Fruit fly (Drosophila melanogaster) whole organism, embryonic: ENCODE measurements around the gene Cnot4.

Experiments used
- Abd-B ChIP-seq: fragments of 200-800 bp; sonication (Bioruptor generic); optimal IDR thresholded peaks from 2 replicates; lab custom pipeline; 2018; ENCODE audit warnings: missing biosample characterization, mild to moderate bottlenecking, missing genetic modification characterization, moderate library complexity
- CG12104 ChIP-seq: fragments of 200-800 bp; sonication (Bioruptor generic); optimal IDR thresholded peaks from 3 replicates; lab custom pipeline; 2016; ENCODE audit warnings: missing biosample characterization, missing genetic modification characterization
- CG12299 ChIP-seq: fragments of 200-800 bp; sonication (Bioruptor generic); optimal IDR thresholded peaks from 2 replicates; lab custom pipeline; 2018; ENCODE audit warnings: missing biosample characterization, mild to moderate bottlenecking, missing genetic modification characterization
- CG13123 ChIP-seq: fragments of 200-800 bp; sonication (Bioruptor generic); optimal IDR thresholded peaks from 2 replicates; lab custom pipeline; 2016; ENCODE audit warnings: missing biosample characterization, missing genetic modification characterization
- CG1602 ChIP-seq: fragments of 200-800 bp; sonication (Bioruptor generic); optimal IDR thresholded peaks from 3 replicates; lab custom pipeline; 2016; ENCODE audit warnings: missing biosample characterization, missing genetic modification characterization
- CG1792 ChIP-seq: fragments of 200-800 bp; sonication (Bioruptor generic); optimal IDR thresholded peaks from 2 replicates; lab custom pipeline; 2016; ENCODE audit warnings: missing biosample characterization, missing genetic modification characterization
- CG31365 ChIP-seq: fragments of 200-800 bp; sonication (Bioruptor generic); optimal IDR thresholded peaks from 2 replicates; lab custom pipeline; 2018; ENCODE audit warnings: missing biosample characterization, mild to moderate bottlenecking, missing genetic modification characterization
- CG32532 ChIP-seq: fragments of 200-800 bp; sonication (Bioruptor generic); IDR thresholded peaks from 2 replicates; pipeline ENCODE4 v1.3.6; 2022; ENCODE audit warnings: missing biosample characterization, missing genetic modification characterization
- CG4404 ChIP-seq: fragments of 200-800 bp; sonication (Bioruptor generic); IDR thresholded peaks from 2 replicates; pipeline ENCODE4 v1.3.6; 2022; ENCODE audit warnings: missing biosample characterization, missing genetic modification characterization
- CG4424 ChIP-seq: fragments of 200-800 bp; sonication (Bioruptor generic); optimal IDR thresholded peaks from 3 replicates; lab custom pipeline; 2016; ENCODE audit warnings: missing biosample characterization, missing genetic modification characterization
- CG4617 ChIP-seq: fragments of 200-800 bp; sonication (Bioruptor generic); optimal IDR thresholded peaks from 3 replicates; lab custom pipeline; 2016; ENCODE audit warnings: missing biosample characterization, missing genetic modification characterization, borderline replicate concordance
- CG4730 ChIP-seq: fragments of 200-800 bp; sonication (Bioruptor generic); IDR thresholded peaks from 2 replicates; pipeline ENCODE4 v1.3.6; 2022; ENCODE audit warnings: missing biosample characterization, missing genetic modification characterization
- CG5180 ChIP-seq: fragments of 200-800 bp; sonication (Bioruptor generic); optimal IDR thresholded peaks from 3 replicates; lab custom pipeline; 2017; ENCODE audit warnings: missing biosample characterization, missing genetic modification characterization, mild to moderate bottlenecking, moderate library complexity, missing genetic modification reagents
- CG6791 ChIP-seq: fragments of 200-800 bp; sonication (Bioruptor generic); IDR thresholded peaks from 3 replicates; pipeline ENCODE4 v1.3.6; 2022; ENCODE audit warnings: missing biosample characterization, missing genetic modification characterization; ENCODE audit not compliant: partially characterized antibody
- CG6813 ChIP-seq: fragments of 200-800 bp; sonication (Bioruptor generic); optimal IDR thresholded peaks from 2 replicates; lab custom pipeline; 2017; ENCODE audit warnings: missing biosample characterization, missing genetic modification characterization, mild to moderate bottlenecking, moderate library complexity, missing genetic modification reagents
- CG7786 ChIP-seq: fragments of 200-800 bp; sonication (Bioruptor generic); optimal IDR thresholded peaks from 2 replicates; lab custom pipeline; 2016; ENCODE audit warnings: missing biosample characterization, missing genetic modification characterization
- CG8765 ChIP-seq: fragments of 200-800 bp; sonication (Bioruptor generic); IDR thresholded peaks from 2 replicates; pipeline ENCODE4 v1.3.6; 2022; ENCODE audit warnings: missing biosample characterization, missing genetic modification characterization
- Chrac-16 ChIP-seq: fragments of 200-800 bp; sonication (Bioruptor generic); optimal IDR thresholded peaks from 3 replicates; lab custom pipeline; 2016; ENCODE audit warnings: missing biosample characterization, missing genetic modification characterization
- CrebB ChIP-seq: fragments of 200-800 bp; sonication (Bioruptor generic); optimal IDR thresholded peaks from 3 replicates; lab custom pipeline; 2018; ENCODE audit warnings: missing biosample characterization, mild to moderate bottlenecking, missing genetic modification characterization
- Dbx ChIP-seq: fragments of 200-800 bp; sonication (Bioruptor generic); IDR thresholded peaks from 3 replicates; pipeline ENCODE4 v1.3.6; 2022; ENCODE audit warnings: missing biosample characterization, missing genetic modification characterization
- Dip2 ChIP-seq: fragments of 200-800 bp; sonication (Bioruptor generic); IDR thresholded peaks from 2 replicates; pipeline ENCODE4 v1.3.6; 2022; ENCODE audit warnings: missing biosample characterization, missing genetic modification characterization
- HmgD ChIP-seq: fragments of 200-800 bp; sonication (Bioruptor generic); optimal IDR thresholded peaks from 3 replicates; lab custom pipeline; 2016; ENCODE audit warnings: missing biosample characterization, missing genetic modification characterization
- Lim3 ChIP-seq: fragments of 200-800 bp; sonication (Bioruptor generic); IDR thresholded peaks from 2 replicates; pipeline ENCODE4 v1.3.6; 2022; ENCODE audit warnings: missing biosample characterization, missing genetic modification characterization
- Mad ChIP-seq: fragments of 200-800 bp; sonication (Bioruptor generic); optimal IDR thresholded peaks from 2 replicates; lab custom pipeline; 2016; ENCODE audit warnings: missing biosample characterization, missing genetic modification characterization
- Max ChIP-seq: fragments of 200-800 bp; sonication (Bioruptor generic); optimal IDR thresholded peaks from 2 replicates; lab custom pipeline; 2016; ENCODE audit warnings: missing biosample characterization, mild to moderate bottlenecking, missing genetic modification characterization
- NC2α ChIP-seq: fragments of 200-800 bp; sonication (Bioruptor generic); optimal IDR thresholded peaks from 2 replicates; lab custom pipeline; 2016; ENCODE audit warnings: missing biosample characterization, missing genetic modification characterization
- Opbp ChIP-seq: fragments of 200-800 bp; sonication (Bioruptor generic); IDR thresholded peaks from 3 replicates; pipeline ENCODE4 v1.3.6; 2022; ENCODE audit warnings: missing biosample characterization, missing genetic modification characterization; ENCODE audit not compliant: partially characterized antibody
- Ptx1 ChIP-seq: fragments of 200-800 bp; sonication (Bioruptor generic); IDR thresholded peaks from 2 replicates; pipeline ENCODE4 v1.3.6; 2022; ENCODE audit warnings: missing biosample characterization, missing genetic modification characterization
- Scr ChIP-seq: fragments of 200-800 bp; sonication (Bioruptor generic); IDR thresholded peaks from 2 replicates; pipeline ENCODE4 v1.3.6; 2022; ENCODE audit warnings: missing biosample characterization, missing genetic modification characterization; ENCODE audit not compliant: partially characterized antibody
- Sin3A ChIP-seq: fragments of >200 bp; optimal IDR thresholded peaks from 2 replicates; lab custom pipeline; 2018
- Six4 ChIP-seq: fragments of 200-800 bp; sonication (Bioruptor generic); optimal IDR thresholded peaks from 2 replicates; lab custom pipeline; 2016; ENCODE audit warnings: missing biosample characterization, missing genetic modification characterization
- Ssrp ChIP-seq: fragments of 200-800 bp; sonication (Bioruptor generic); optimal IDR thresholded peaks from 2 replicates; lab custom pipeline; 2018; ENCODE audit warnings: missing biosample characterization, mild to moderate bottlenecking, missing genetic modification characterization, moderate library complexity
- Stat92E ChIP-seq, 3 experiments: fragments of >200 bp in 2 of 3; fragments of 200-800 bp in 1 of 3; sonication (Bioruptor generic) in 1 of 3; optimal IDR thresholded peaks; 2 replicates each; lab custom pipeline; 2017 to 2019; ENCODE audit warnings: missing biosample characterization in 3 of 3, missing genetic modification characterization in 3 of 3, mild to moderate bottlenecking in 1 of 3, moderate library complexity in 1 of 3
- amos ChIP-seq: fragments of 200-800 bp; sonication (Bioruptor generic); IDR thresholded peaks from 2 replicates; pipeline ENCODE4 v1.3.6; 2022; ENCODE audit warnings: missing biosample characterization, missing genetic modification characterization; ENCODE audit not compliant: partially characterized antibody
- dm ChIP-seq: fragments of 200-800 bp; sonication (Bioruptor generic); optimal IDR thresholded peaks from 3 replicates; lab custom pipeline; 2016; ENCODE audit warnings: missing biosample characterization, missing genetic modification characterization
- dmrt11E ChIP-seq: fragments of 200-800 bp; sonication (Bioruptor generic); optimal IDR thresholded peaks from 3 replicates; lab custom pipeline; 2018; ENCODE audit warnings: missing biosample characterization, mild to moderate bottlenecking, missing genetic modification characterization, moderate library complexity
- eyg ChIP-seq: fragments of 200-800 bp; sonication (Bioruptor generic); optimal IDR thresholded peaks from 3 replicates; lab custom pipeline; 2016; ENCODE audit warnings: missing biosample characterization, missing genetic modification characterization
- gsb-n ChIP-seq: fragments of 200-800 bp; sonication (Bioruptor generic); optimal IDR thresholded peaks from 3 replicates; lab custom pipeline; 2018; ENCODE audit warnings: missing biosample characterization, mild to moderate bottlenecking, missing genetic modification characterization
- hbn ChIP-seq: fragments of 200-800 bp; sonication (Bioruptor generic); IDR thresholded peaks from 2 replicates; pipeline ENCODE4 v1.3.6; 2022; ENCODE audit warnings: missing biosample characterization, missing genetic modification characterization; ENCODE audit not compliant: partially characterized antibody
- hth ChIP-seq: fragments of >200 bp; optimal IDR thresholded peaks from 2 replicates; lab custom pipeline; 2017; ENCODE audit warnings: inconsistent platforms
- lbe ChIP-seq: fragments of 200-800 bp; sonication (Bioruptor generic); optimal IDR thresholded peaks from 2 replicates; lab custom pipeline; 2016; ENCODE audit warnings: missing biosample characterization, mild to moderate bottlenecking, missing genetic modification characterization
- otp ChIP-seq: fragments of 200-800 bp; sonication (Bioruptor generic); IDR thresholded peaks from 3 replicates; pipeline ENCODE4, ENCODE4 v1.3.6; 2022; ENCODE audit warnings: missing biosample characterization, missing genetic modification characterization
- pita ChIP-seq: fragments of 200-800 bp; sonication (Bioruptor generic); optimal IDR thresholded peaks from 2 replicates; lab custom pipeline; 2017; ENCODE audit warnings: missing biosample characterization, mild to moderate bottlenecking, missing genetic modification characterization
- prd ChIP-seq, 3 experiments: fragments of >200 bp in 2 of 3; fragments of 200-800 bp in 1 of 3; sonication (Bioruptor generic) in 1 of 3; optimal IDR thresholded peaks in 2 of 3; IDR thresholded peaks in 1 of 3; 2 replicates in 2 of 3; 3 replicates in 1 of 3; pipeline versions ENCODE4 v1.3.6 to Lab custom; 2017 to 2022; ENCODE audit warnings: missing biosample characterization in 1 of 3, missing genetic modification characterization in 1 of 3
- salm ChIP-seq: fragments of 200-800 bp; sonication (Bioruptor generic); optimal IDR thresholded peaks from 2 replicates; lab custom pipeline; 2018; ENCODE audit warnings: missing biosample characterization, mild to moderate bottlenecking, missing genetic modification characterization
- sisA ChIP-seq: fragments of 200-800 bp; sonication (Bioruptor generic); IDR thresholded peaks from 2 replicates; pipeline ENCODE4 v1.3.6; 2022; ENCODE audit warnings: missing biosample characterization, missing genetic modification characterization
- slbo ChIP-seq: fragments of 200-800 bp; sonication (Bioruptor generic); IDR thresholded peaks from 2 replicates; pipeline ENCODE4 v1.3.6; 2022; ENCODE audit warnings: missing biosample characterization, missing genetic modification characterization
- tap ChIP-seq: fragments of 200-800 bp; optimal IDR thresholded peaks from 3 replicates; lab custom pipeline; 2019; ENCODE audit warnings: missing biosample characterization, mild to moderate bottlenecking, missing genetic modification characterization, moderate library complexity

The Cnot4 gene

dm6 chr2L:10387869-10388726, 8.4 kb upstream of the Cnot4 start, which contains the start of gene da (continued):
- TF ChIP-seq prd (optimal IDR thresholded peaks at IDR 0.05; lab: Kevin White, UChicago) (no peak), prd (GFP tag; IDR thresholded peaks at IDR 0.05; lab: Robert Waterston, UW) (peak; percentile 74), Stat92E (GFP tag; optimal IDR thresholded peaks at IDR 0.05; lab: Kevin White, UChicago) (no peak), CG31365 (tag; lab: Kevin White, UChicago) (no peak), CG12104 (no peak), salm (tag; lab: Kevin White, UChicago) (peak; percentile 29), CG8765 (GFP tag; lab: Robert Waterston, UW) (no peak), CG5180 (GFP tag; lab: Kevin White, UChicago) (no peak), dm (GFP tag; lab: Kevin White, UChicago) (peak; percentile 76), tap (tag; lab: Kevin White, UChicago) (peak; percentile 60), CG1792 (GFP tag; lab: Kevin White, UChicago) (peak; percentile 34), NC2α (GFP tag; lab: Kevin White, UChicago) (no peak), CG4424 (peak; percentile 55), CG12299 (no peak), Chrac-16 (GFP tag; lab: Kevin White, UChicago) (peak; percentile 56), CG13123 (GFP tag; lab: Kevin White, UChicago) (peak; percentile 51), pita (GFP tag; lab: Kevin White, UChicago) (no peak), eyg (GFP tag; lab: Kevin White, UChicago) (no peak), Dip2 (no peak), CrebB (peak; percentile 43), amos (GFP tag; lab: Robert Waterston, UW) (peak; percentile 66; the same call in 1 of the 2 replicates), Scr (peak; percentile 59), CG6813 (GFP tag; lab: Kevin White, UChicago) (peak; percentile 52), CG6791 (GFP tag; lab: Robert Waterston, UW) (peak; percentile 60; the same call in 1 of the 3 replicates), gsb-n (tag; lab: Kevin White, UChicago) (peak; percentile 31), Sin3A (no peak), slbo (GFP tag; lab: Robert Waterston, UW) (peak; percentile 74), otp (no peak; the same call in 2 of the 3 replicates), Six4 (peak; percentile 15), hth (lab: Kevin White, UChicago) (no peak), dmrt11E (tag; lab: Kevin White, UChicago) (peak; percentile 65), Lim3 (no peak), lbe (GFP tag; lab: Kevin White, UChicago) (no peak), Abd-B (GFP tag; lab: Kevin White, UChicago) (no peak), Ptx1 (peak; percentile 54), hbn (peak; percentile 41), Opbp (GFP tag; lab: Robert Waterston, UW) (peak; percentile 47; the same call in 1 of the 3 replicates), CG4617 (peak; percentile 49), Dbx (GFP tag; lab: Robert Waterston, UW) (0 out of 3 replicates have a peak, but pooled peaks have one; percentile 15), CG32532 (peak; percentile 66), CG4730 (no peak), CG7786 (peak; percentile 55), Ssrp (tag; lab: Kevin White, UChicago) (peak; percentile 58), sisA (GFP tag; lab: Robert Waterston, UW) (no peak; the same call in 1 of the 2 replicates), HmgD (GFP tag; lab: Kevin White, UChicago) (peak; percentile 53), Max (peak; percentile 5), Mad (GFP tag; lab: Kevin White, UChicago) (peak; percentile 39), CG1602 (GFP tag; lab: Kevin White, UChicago) (peak; percentile 36), CG4404 (GFP tag; lab: Robert Waterston, UW) (no peak)
